Worm (Caenorhabditis elegans): Measurements from ENCODE around the gene egrh-3.

egrh-3 gene

ce11 chrIV:2665388-2665978, 23.1 kb downstream of the egrh-3 start (continued):
- no peak for TF ChIP-seq gei-17 (GFP tag; optimal IDR thresholded peaks at IDR 0.05)
- TF ChIP-seq snpc-1.1 (tag; optimal IDR thresholded peaks at IDR 0.05; ENCODE audit: insufficient read depth): peak; percentile 3
- TF ChIP-seq lsy-27 (tag; optimal IDR thresholded peaks at IDR 0.05; ENCODE audit: borderline replicate concordance, insufficient read depth): no peak
- TF ChIP-seq F37B4.10 (GFP tag; IDR thresholded peaks at IDR 0.05): no peak
- no peak for TF ChIP-seq pha-4 (tag; optimal IDR thresholded peaks at IDR 0.05)
- no peak for TF ChIP-seq egrh-3 (GFP tag; IDR thresholded peaks at IDR 0.05)
- TF ChIP-seq rpc-1 (optimal IDR thresholded peaks at IDR 0.05): peak; percentile 69
- TF ChIP-seq rpc-1 (tag; optimal IDR thresholded peaks at IDR 0.05): peak; percentile 77
- TF ChIP-seq hlh-12 (tag; optimal IDR thresholded peaks at IDR 0.05): no peak
- TF ChIP-seq T07F8.4 (tag; optimal IDR thresholded peaks at IDR 0.05): no peak
- no peak for TF ChIP-seq tlf-1 (GFP tag; optimal IDR thresholded peaks at IDR 0.05)
- TF ChIP-seq ceh-58 (GFP tag; IDR thresholded peaks at IDR 0.05): 0 out of 2 replicates have a peak, but pooled peaks have one; percentile 86
- TF ChIP-seq lin-26 (GFP tag; IDR thresholded peaks at IDR 0.05): peak; percentile 84
- no peak for TF ChIP-seq F23B12.7 (tag; optimal IDR thresholded peaks at IDR 0.05; ENCODE audit: insufficient read depth)
- no peak for TF ChIP-seq ets-4 (GFP tag; optimal IDR thresholded peaks at IDR 0.05)
- TF ChIP-seq nhr-80 (tag; optimal IDR thresholded peaks at IDR 0.05): no peak
- TF ChIP-seq madf-10 (tag; optimal IDR thresholded peaks at IDR 0.05): no peak
- no peak; the same call in 1 of the 2 replicates for TF ChIP-seq Y56A3A.18 (GFP tag; IDR thresholded peaks at IDR 0.05)
- no peak for TF ChIP-seq let-607 (tag; optimal IDR thresholded peaks at IDR 0.05)
- TF ChIP-seq aptf-2 (GFP tag; conservative IDR thresholded peaks at IDR 0.05): no peak
- TF ChIP-seq sea-2 (GFP tag; IDR thresholded peaks at IDR 0.05): no peak
- no peak for TF ChIP-seq ztf-6 (GFP tag; IDR thresholded peaks at IDR 0.05)
- peak; percentile 33; the same call in 1 of the 2 replicates for TF ChIP-seq madf-6 (GFP tag; IDR thresholded peaks at IDR 0.05)
- no peak for TF ChIP-seq ztf-26 (tag; optimal IDR thresholded peaks at IDR 0.05)
- TF ChIP-seq ama-1 (optimal IDR thresholded peaks at IDR 0.05): no peak
- TF ChIP-seq ama-1 (GFP tag; optimal IDR thresholded peaks at IDR 0.05): no peak
- no peak for TF ChIP-seq ceh-27 (GFP tag; optimal IDR thresholded peaks at IDR 0.05)
- TF ChIP-seq pbrm-1 (GFP tag; IDR thresholded peaks at IDR 0.05): no peak
- TF ChIP-seq F57A8.1 (GFP tag; optimal IDR thresholded peaks at IDR 0.05): no peak
- no peak for TF ChIP-seq efl-1 (GFP tag; optimal IDR thresholded peaks at IDR 0.05)
- no peak for TF ChIP-seq ztf-22 (GFP tag; optimal IDR thresholded peaks at IDR 0.05)
- TF ChIP-seq attf-5 (GFP tag; optimal IDR thresholded peaks at IDR 0.05): no peak
- no peak for TF ChIP-seq nhr-120 (GFP tag; IDR thresholded peaks at IDR 0.05)
- TF ChIP-seq F39B2.1 (GFP tag; IDR thresholded peaks at IDR 0.05): no peak
- TF ChIP-seq unc-130 (GFP tag; optimal IDR thresholded peaks at IDR 0.05): no peak
- no peak for TF ChIP-seq lag-1 (GFP tag; IDR thresholded peaks at IDR 0.05)
- TF ChIP-seq sptf-2 (GFP tag; optimal IDR thresholded peaks at IDR 0.05): no peak
- TF ChIP-seq lin-35 (GFP tag; optimal IDR thresholded peaks at IDR 0.05): no peak
- no peak for TF ChIP-seq F22D6.2 (tag; optimal IDR thresholded peaks at IDR 0.05)
- TF ChIP-seq ekl-4 (GFP tag; IDR thresholded peaks at IDR 0.05): 0 out of 2 replicates have a peak, but pooled peaks have one; percentile 16
- no peak for TF ChIP-seq Y53F4B.3 (GFP tag; IDR thresholded peaks at IDR 0.05)
- TF ChIP-seq dox-1 (GFP tag; IDR thresholded peaks at IDR 0.05): peak; percentile 29; the same call in 1 of the 2 replicates
- no peak for TF ChIP-seq nfya-1 (tag; optimal IDR thresholded peaks at IDR 0.05; ENCODE audit: borderline replicate concordance, insufficient read depth)
- no peak for TF ChIP-seq lin-40 (tag; optimal IDR thresholded peaks at IDR 0.05)
- TF ChIP-seq D2030.7 (GFP tag; IDR thresholded peaks at IDR 0.05): no peak
- TF ChIP-seq ceh-100 (GFP tag; IDR thresholded peaks at IDR 0.05): no peak
- TF ChIP-seq repo-1 (tag; optimal IDR thresholded peaks at IDR 0.05): peak; percentile 27
- peak; percentile 70 for TF ChIP-seq B0261.1 (tag; optimal IDR thresholded peaks at IDR 0.05)
- TF ChIP-seq ZK185.1 (tag; optimal IDR thresholded peaks at IDR 0.05; ENCODE audit: poor library complexity, severe bottlenecking): no peak

Data from whole organism, young adult.